Worm (Caenorhabditis elegans): ENCODE data around the gene timm-17B.1.

The timm-17B.1 gene

DNA sequence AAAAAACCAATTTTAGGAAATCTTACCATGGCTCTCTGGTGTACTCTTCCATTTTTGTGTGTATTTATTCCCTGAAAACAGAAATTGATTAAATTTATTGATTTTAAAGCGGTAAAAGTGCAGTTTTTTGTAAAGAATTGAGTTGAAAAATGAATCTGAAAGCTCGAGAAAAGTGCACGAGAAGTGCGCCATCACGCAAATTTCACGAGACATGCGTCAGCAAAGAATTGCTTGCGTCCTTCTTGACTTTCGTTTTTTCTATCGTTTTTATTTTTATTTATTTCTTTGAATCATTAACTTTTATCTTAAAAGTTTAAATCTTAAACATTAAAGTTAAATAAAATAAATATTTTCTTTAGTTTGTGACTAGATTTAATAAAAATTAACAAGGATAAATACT lies at the start of gene timm-17B.1:
Gene timm-17B.1 (minus strand): TSS at position 71 of the 400 bp plus-strand sequence.
- TF ChIP-seq mdl-1 (tag; optimal IDR thresholded peaks at IDR 0.05) (peak in 1 of 2 experiments; percentile 56), mep-1 (tag; optimal IDR thresholded peaks at IDR 0.05) (peak; percentile 93), nhr-71 (tag; optimal IDR thresholded peaks at IDR 0.05) (peak; percentile 84), F16B12.6 (tag; optimal IDR thresholded peaks at IDR 0.05) (peak; percentile 55), ztf-4 (tag; optimal IDR thresholded peaks at IDR 0.05) (peak; percentile 35), rnt-1 (tag; optimal IDR thresholded peaks at IDR 0.05) (peak; percentile 80), isw-1 (GFP tag; IDR thresholded peaks at IDR 0.05) (peak; percentile 75), lin-39 (tag; optimal IDR thresholded peaks at IDR 0.05) (peak; percentile 91), lir-3 (tag; optimal IDR thresholded peaks at IDR 0.05; ENCODE audit: poor library complexity) (peak; percentile 45), nhr-77 (tag; optimal IDR thresholded peaks at IDR 0.05) (peak; percentile 16), nhr-237 (tag; optimal IDR thresholded peaks at IDR 0.05) (no peak), fkh-4 (tag; optimal IDR thresholded peaks at IDR 0.05; ENCODE audit: borderline replicate concordance) (no peak), nhr-84 (tag; optimal IDR thresholded peaks at IDR 0.05) (no peak), tbx-2 (tag; optimal IDR thresholded peaks at IDR 0.05) (peak; percentile 73), nhr-47 (tag; optimal IDR thresholded peaks at IDR 0.05) (peak; percentile 88), egl-13 (tag; optimal IDR thresholded peaks at IDR 0.05) (peak; percentile 58), elt-2 (tag; optimal IDR thresholded peaks at IDR 0.05) (peak; percentile 26), efl-3 (GFP tag; optimal IDR thresholded peaks at IDR 0.05) (no peak), pqm-1 (tag; optimal IDR thresholded peaks at IDR 0.05) (no peak), jun-1 (tag; optimal IDR thresholded peaks at IDR 0.05) (peak; percentile 39), nhr-11 (tag; optimal IDR thresholded peaks at IDR 0.05) (peak; percentile 51), efl-1 (optimal IDR thresholded peaks at IDR 0.05) (peak; percentile 71 to 79), efl-1 (GFP tag; optimal IDR thresholded peaks at IDR 0.05 in 1 of 2) (peak; percentile 76 to 97), lsy-2 (tag; optimal IDR thresholded peaks at IDR 0.05) (peak; percentile 96), C16A3.4 (tag; optimal IDR thresholded peaks at IDR 0.05) (peak; percentile 79), hpl-2 (GFP tag; optimal IDR thresholded peaks at IDR 0.05) (peak; percentile 36), skn-1 (tag; optimal IDR thresholded peaks at IDR 0.05) (peak; percentile 49), ets-5 (GFP tag; IDR thresholded peaks at IDR 0.05) (no peak), C34B4.2 (tag; optimal IDR thresholded peaks at IDR 0.05) (no peak), nhr-19 (GFP tag; conservative IDR thresholded peaks at IDR 0.05) (peak; percentile 82), nhr-20 (tag; optimal IDR thresholded peaks at IDR 0.05) (peak; percentile 73), ztf-11 (tag; optimal IDR thresholded peaks at IDR 0.05) (peak in 1 of 2 experiments; percentile 44), elt-3 (tag; optimal IDR thresholded peaks at IDR 0.05) (peak in 2 of 6 experiments; percentile 25 to 45), ceh-82 (tag; optimal IDR thresholded peaks at IDR 0.05) (peak; percentile 72 to 79 (median 78)), snu-23 (GFP tag; optimal IDR thresholded peaks at IDR 0.05) (peak; percentile 83), grh-1 (GFP tag; IDR thresholded peaks at IDR 0.05) (peak; percentile 63), unc-62 (GFP tag; optimal IDR thresholded peaks at IDR 0.05) (no peak), nhr-85 (tag) (peak; percentile 79), swsn-7 (tag; optimal IDR thresholded peaks at IDR 0.05) (peak; percentile 82), xbp-1 (tag; optimal IDR thresholded peaks at IDR 0.05) (peak; percentile 81), fkh-8 (tag; optimal IDR thresholded peaks at IDR 0.05) (peak; percentile 11), unc-86 (tag; optimal IDR thresholded peaks at IDR 0.05) (peak; percentile 48), nhr-90 (tag; optimal IDR thresholded peaks at IDR 0.05; ENCODE audit: poor library complexity) (peak; percentile 76), sox-4 (tag; optimal IDR thresholded peaks at IDR 0.05) (peak; percentile 44), dpl-1 (GFP tag; optimal IDR thresholded peaks at IDR 0.05) (peak; percentile 73 to 81 (median 81)), lin-35 (GFP tag; optimal IDR thresholded peaks at IDR 0.05) (peak; percentile 78 to 83), aly-2 (tag; optimal IDR thresholded peaks at IDR 0.05) (peak; percentile 50), lin-15B (tag; optimal IDR thresholded peaks at IDR 0.05) (peak; percentile 50), ceh-88 (GFP tag; IDR thresholded peaks at IDR 0.05) (no peak), ceh-90 (tag; optimal IDR thresholded peaks at IDR 0.05) (peak; percentile 34), snpc-4 (tag; optimal IDR thresholded peaks at IDR 0.05) (peak; percentile 67), C04F5.9 (tag; optimal IDR thresholded peaks at IDR 0.05) (peak; percentile 5), sup-37 (GFP tag; optimal IDR thresholded peaks at IDR 0.05) (no peak), irx-1 (tag; optimal IDR thresholded peaks at IDR 0.05) (peak; percentile 69)
